Fruit fly (Drosophila melanogaster) whole organism, adult: ENCODE data around the gene amos.

ENCODE experiments used
- CG11617 ChIP-seq: fragments of 200-800 bp; sonication (Bioruptor generic); optimal IDR thresholded peaks from 2 replicates; lab custom pipeline; 2017; ENCODE audit warnings: mild to moderate bottlenecking, missing biosample characterization, missing genetic modification reagents, missing genetic modification characterization
- CG12768 ChIP-seq: fragments of 200-800 bp; sonication (Bioruptor generic); optimal IDR thresholded peaks from 2 replicates; lab custom pipeline; 2017; ENCODE audit warnings: missing biosample characterization, missing genetic modification characterization, mild to moderate bottlenecking, moderate library complexity, missing genetic modification reagents
- CG14711 ChIP-seq: fragments of 200-800 bp; sonication (Bioruptor generic); optimal IDR thresholded peaks from 2 replicates; lab custom pipeline; 2018; ENCODE audit warnings: missing biosample characterization, mild to moderate bottlenecking, missing genetic modification characterization, moderate library complexity
- CG1620 ChIP-seq: fragments of 200-800 bp; sonication (Bioruptor generic); optimal IDR thresholded peaks from 2 replicates; lab custom pipeline; 2016; ENCODE audit warnings: missing biosample characterization, missing genetic modification characterization
- CG33017 ChIP-seq: fragments of 200-800 bp; sonication (Bioruptor generic); optimal IDR thresholded peaks from 2 replicates; lab custom pipeline; 2018; ENCODE audit warnings: missing biosample characterization, mild to moderate bottlenecking, missing genetic modification characterization, moderate library complexity
- CG5204 ChIP-seq: fragments of 200-800 bp; sonication (Bioruptor generic); optimal IDR thresholded peaks from 2 replicates; lab custom pipeline; 2016; ENCODE audit warnings: missing biosample characterization, missing genetic modification characterization
- CG7045 ChIP-seq: fragments of 200-800 bp; sonication (Bioruptor generic); optimal IDR thresholded peaks from 2 replicates; lab custom pipeline; 2017; ENCODE audit warnings: missing biosample characterization, mild to moderate bottlenecking, missing genetic modification characterization
- CG7101 ChIP-seq: fragments of 200-800 bp; sonication (Bioruptor generic); optimal IDR thresholded peaks from 2 replicates; lab custom pipeline; 2018; ENCODE audit warnings: missing biosample characterization, mild to moderate bottlenecking, missing genetic modification characterization, moderate library complexity
- Clk ChIP-seq: fragments of 200-800 bp; sonication (Bioruptor generic); optimal IDR thresholded peaks from 2 replicates; lab custom pipeline; 2017; ENCODE audit warnings: missing biosample characterization, missing genetic modification characterization
- Crg-1 ChIP-seq: fragments of 200-800 bp; sonication (Bioruptor generic); optimal IDR thresholded peaks from 2 replicates; lab custom pipeline; 2016; ENCODE audit warnings: missing biosample characterization, missing genetic modification characterization
- Hr96 ChIP-seq: fragments of 200-800 bp; sonication (Bioruptor generic); optimal IDR thresholded peaks from 2 replicates; lab custom pipeline; 2016; ENCODE audit warnings: missing biosample characterization, missing genetic modification characterization
- Mnt ChIP-seq: fragments of 200-800 bp; sonication (Bioruptor generic); optimal IDR thresholded peaks from 2 replicates; lab custom pipeline; 2016; ENCODE audit warnings: missing biosample characterization, mild to moderate bottlenecking, missing genetic modification characterization
- bab1 ChIP-seq: fragments of 200-800 bp; sonication (Bioruptor generic); optimal IDR thresholded peaks from 3 replicates; lab custom pipeline; 2019; ENCODE audit warnings: missing biosample characterization, mild to moderate bottlenecking, missing genetic modification characterization, moderate library complexity
- cic ChIP-seq: fragments of 200-800 bp; sonication (Bioruptor generic); optimal IDR thresholded peaks from 2 replicates; lab custom pipeline; 2017; ENCODE audit warnings: missing biosample characterization, mild to moderate bottlenecking, missing genetic modification characterization, moderate library complexity
- cnc ChIP-seq, 2 experiments: fragments of >200 bp; optimal IDR thresholded peaks; 2 replicates each; lab custom pipeline; 2017
- kay ChIP-seq: fragments of 200-800 bp; sonication (Bioruptor generic); peaks from one replicate; lab custom pipeline; 2016; ENCODE audit warnings: missing biosample characterization, missing genetic modification characterization, borderline replicate concordance
- ovo ChIP-seq: fragments of 200-800 bp; sonication (Bioruptor generic); optimal IDR thresholded peaks from 2 replicates; lab custom pipeline; 2016; ENCODE audit warnings: missing biosample characterization, missing genetic modification characterization
- pad ChIP-seq: fragments of 200-800 bp; sonication (Bioruptor generic); optimal IDR thresholded peaks from 3 replicates; lab custom pipeline; 2017; ENCODE audit warnings: missing biosample characterization, missing genetic modification characterization, mild to moderate bottlenecking, moderate library complexity, missing genetic modification reagents
- tj ChIP-seq: fragments of 200-800 bp; sonication (Bioruptor generic); optimal IDR thresholded peaks from 3 replicates; lab custom pipeline; 2017; ENCODE audit warnings: missing biosample characterization, mild to moderate bottlenecking, missing genetic modification characterization, moderate library complexity
- toe ChIP-seq: fragments of 200-800 bp; sonication (Bioruptor generic); optimal IDR thresholded peaks from 2 replicates; lab custom pipeline; 2016; ENCODE audit warnings: missing biosample characterization, missing genetic modification characterization

amos gene

DNA sequence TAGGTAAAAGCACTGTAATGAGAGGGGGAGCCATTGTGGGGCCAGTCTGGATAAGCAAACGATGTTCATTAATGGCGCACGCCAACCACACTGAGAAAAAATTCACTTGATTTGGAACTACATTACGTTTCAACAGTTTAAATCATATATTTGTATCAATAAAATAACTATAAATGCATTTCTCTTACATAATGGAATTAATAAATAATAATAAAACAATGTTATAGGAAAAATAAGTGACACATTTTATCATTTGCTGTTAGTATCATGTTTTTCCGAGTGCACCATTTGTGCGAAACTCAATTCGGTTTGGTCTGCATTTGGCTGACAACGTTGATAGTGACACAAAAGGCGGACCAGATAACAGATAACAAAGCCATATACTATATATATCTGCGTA lies 48.0 kb downstream of the amos start:
- no peak for TF ChIP-seq Hr96
- peak; percentile 46 for TF ChIP-seq kay (GFP tag; lab: Kevin White, UChicago)
- TF ChIP-seq CG7045 (GFP tag; lab: Kevin White, UChicago), result peak; percentile 61
- TF ChIP-seq CG14711 (tag; lab: Kevin White, UChicago), result no peak
- TF ChIP-seq Mnt (GFP tag; lab: Kevin White, UChicago), result no peak
- TF ChIP-seq Clk (GFP tag; lab: Kevin White, UChicago), result no peak
- no peak for TF ChIP-seq CG12768 (GFP tag; lab: Kevin White, UChicago)
- no peak for TF ChIP-seq cnc (optimal IDR thresholded peaks at IDR 0.05; lab: Kevin White, UChicago)
- TF ChIP-seq CG5204 (GFP tag; lab: Kevin White, UChicago), result peak; percentile 39
- no peak for TF ChIP-seq CG33017
- no peak for TF ChIP-seq cic (GFP tag; lab: Kevin White, UChicago)
- no peak for TF ChIP-seq CG1620
- TF ChIP-seq Crg-1 (GFP tag; lab: Kevin White, UChicago), result no peak
- TF ChIP-seq pad (GFP tag; lab: Kevin White, UChicago), result no peak
- no peak for TF ChIP-seq toe (GFP tag; lab: Kevin White, UChicago)
- peak; percentile 26 for TF ChIP-seq CG11617 (GFP tag; lab: Kevin White, UChicago)
- no peak for TF ChIP-seq bab1
- no peak for TF ChIP-seq CG7101 (tag; lab: Kevin White, UChicago)
- TF ChIP-seq ovo (GFP tag; lab: Kevin White, UChicago), result no peak
- no peak for TF ChIP-seq tj (GFP tag; lab: Kevin White, UChicago)

- TF ChIP-seq CG1620 (no peak), Mnt (GFP tag; lab: Kevin White, UChicago) (no peak), ovo (GFP tag; lab: Kevin White, UChicago) (no peak), CG7101 (tag; lab: Kevin White, UChicago) (no peak), CG11617 (GFP tag; lab: Kevin White, UChicago) (no peak), cic (GFP tag; lab: Kevin White, UChicago) (no peak), Clk (GFP tag; lab: Kevin White, UChicago) (no peak), Hr96 (no peak), CG12768 (GFP tag; lab: Kevin White, UChicago) (no peak), bab1 (no peak)
These were observed 50.3 kb downstream of the amos start for dm6 chr2L:18546426-18546825.
